Fruit fly (Drosophila melanogaster): Measurements from ENCODE around the gene Pdss2.

Gene Pdss2

dm6 chr3L:21009405-21010120 lies 18.2 kb upstream of the Pdss2 start (continued):
- TF ChIP-seq her (GFP tag; optimal IDR thresholded peaks at IDR 0.05) (peak; percentile 49), CG3838 (GFP tag; optimal IDR thresholded peaks at IDR 0.05) (no peak), CG15073 (GFP tag; optimal IDR thresholded peaks at IDR 0.05) (no peak), slp2 (GFP tag; optimal IDR thresholded peaks at IDR 0.05) (peak; percentile 15), corto (GFP tag; optimal IDR thresholded peaks at IDR 0.05) (peak; percentile 57), chn (GFP tag; optimal IDR thresholded peaks at IDR 0.05) (peak; percentile 28), Neu2 (GFP tag; optimal IDR thresholded peaks at IDR 0.05; ENCODE audit: borderline replicate concordance) (no peak), CG11398 (GFP tag; optimal IDR thresholded peaks at IDR 0.05) (no peak), sd (tag; optimal IDR thresholded peaks at IDR 0.05) (peak; percentile 15), hkb (optimal IDR thresholded peaks at IDR 0.05) (no peak), hkb (GFP tag; IDR thresholded peaks at IDR 0.05) (peak; percentile 70), CG14710 (tag; optimal IDR thresholded peaks at IDR 0.05) (peak; percentile 2), gsb (GFP tag; IDR thresholded peaks at IDR 0.05) (0 out of 2 replicates have a peak, but pooled peaks have one; percentile 17), sr (GFP tag; IDR thresholded peaks at IDR 0.05) (no peak), ham (GFP tag; IDR thresholded peaks at IDR 0.05) (no peak), nerfin-1 (tag; optimal IDR thresholded peaks at IDR 0.05) (peak; percentile 29), D19A (tag; optimal IDR thresholded peaks at IDR 0.05) (peak; percentile 7), HmgD (GFP tag; optimal IDR thresholded peaks at IDR 0.05) (no peak), CG11504 (tag; optimal IDR thresholded peaks at IDR 0.05) (peak; percentile 41), unpg (GFP tag; optimal IDR thresholded peaks at IDR 0.05) (peak; percentile 50), ci (GFP tag; IDR thresholded peaks at IDR 0.05) (peak; percentile 83), insv (GFP tag; optimal IDR thresholded peaks at IDR 0.05) (no peak), CG15479 (GFP tag; optimal IDR thresholded peaks at IDR 0.05) (no peak), D19B (GFP tag; optimal IDR thresholded peaks at IDR 0.05) (no peak), sens (GFP tag) (peak; percentile 94), Rfx (GFP tag; IDR thresholded peaks at IDR 0.05) (peak; percentile 68), ara (GFP tag; IDR thresholded peaks at IDR 0.05) (peak; percentile 50), Fer3 (tag; optimal IDR thresholded peaks at IDR 0.05) (peak; percentile 32), CG2875 (GFP tag; optimal IDR thresholded peaks at IDR 0.05) (peak; percentile 1), lov (optimal IDR thresholded peaks at IDR 0.05) (no peak), lov (GFP tag; IDR thresholded peaks at IDR 0.05) (0 out of 3 replicates have a peak, but pooled peaks have one; percentile 55), Optix (GFP tag; IDR thresholded peaks at IDR 0.05) (peak; percentile 67; the same call in 2 of the 3 replicates), CG8924 (tag; optimal IDR thresholded peaks at IDR 0.05) (peak; percentile 24), CG12942 (GFP tag; optimal IDR thresholded peaks at IDR 0.05) (peak; percentile 21), gt (GFP tag; IDR thresholded peaks at IDR 0.05) (no peak), chinmo (GFP tag; IDR thresholded peaks at IDR 0.05; ENCODE audit: partially characterized antibody) (0 out of 4 replicates have a peak, but pooled peaks have one; percentile 58), lilli (GFP tag; optimal IDR thresholded peaks at IDR 0.05) (peak; percentile 54), fd102C (GFP tag; optimal IDR thresholded peaks at IDR 0.05) (no peak), crp (GFP tag; optimal IDR thresholded peaks at IDR 0.05) (peak in 1 of 2 experiments; percentile 69), scrt (GFP tag; optimal IDR thresholded peaks at IDR 0.05) (peak; percentile 22), CG2129 (GFP tag; IDR thresholded peaks at IDR 0.05; ENCODE audit: partially characterized antibody) (no peak), vfl (GFP tag; optimal IDR thresholded peaks at IDR 0.05) (no peak), Med (GFP tag) (peak; percentile 84), dmrt99B (tag; optimal IDR thresholded peaks at IDR 0.05) (peak; percentile 55), fd96Cb (tag; optimal IDR thresholded peaks at IDR 0.05) (no peak), Hand (GFP tag; optimal IDR thresholded peaks at IDR 0.05) (no peak), CG6765 (GFP tag; optimal IDR thresholded peaks at IDR 0.05) (peak; percentile 9), CG4730 (GFP tag; IDR thresholded peaks at IDR 0.05) (no peak; the same call in 1 of the 2 replicates), CTCF (GFP tag; optimal IDR thresholded peaks at IDR 0.05) (no peak), toy (GFP tag; IDR thresholded peaks at IDR 0.05) (no peak)
